Worm (Caenorhabditis elegans): ENCODE data around the gene F43G6.8.

F43G6.8 gene

ce11 chrII:11842766-11843165, 28.9 kb upstream of the F43G6.8 start:
- TF ChIP-seq ama-1 (optimal IDR thresholded peaks at IDR 0.05) = peak; percentile 33
- TF ChIP-seq lsy-12 (tag; optimal IDR thresholded peaks at IDR 0.05) = no peak

ce11 chrII:11842317-11842716, 28.4 kb upstream of the F43G6.8 start, which contains the start of gene T27D12.1:
Gene T27D12.1 (plus strand): TSS chrII:11842617.
- TF ChIP-seq nhr-43 (tag; optimal IDR thresholded peaks at IDR 0.05; ENCODE audit: poor library complexity, severe bottlenecking) = peak; percentile 9
- no peak for TF ChIP-seq jun-1 (tag; optimal IDR thresholded peaks at IDR 0.05)

- no peak for TF ChIP-seq ceh-82 (tag; optimal IDR thresholded peaks at IDR 0.05)
- TF ChIP-seq nhr-43 (tag; optimal IDR thresholded peaks at IDR 0.05; ENCODE audit: poor library complexity, severe bottlenecking) = peak; percentile 29
- TF ChIP-seq ama-1 (optimal IDR thresholded peaks at IDR 0.05) = no peak
- TF ChIP-seq snpc-4 (tag; optimal IDR thresholded peaks at IDR 0.05) = peak; percentile 67
- no peak for TF ChIP-seq ZK546.5 (tag; optimal IDR thresholded peaks at IDR 0.05)
- TF ChIP-seq ztf-11 (tag; optimal IDR thresholded peaks at IDR 0.05) = no peak
- TF ChIP-seq nhr-23 (tag; optimal IDR thresholded peaks at IDR 0.05) = peak; percentile 26
- peak; percentile 40 for TF ChIP-seq nhr-25 (tag; optimal IDR thresholded peaks at IDR 0.05)
Measured at ce11 chrII:11841653-11842052, 27.8 kb upstream of the F43G6.8 start.

ce11 chrII:11839116-11839515, 25.2 kb upstream of the F43G6.8 start:
- TF ChIP-seq unc-39 (tag; optimal IDR thresholded peaks at IDR 0.05) (no peak), nhr-25 (tag; optimal IDR thresholded peaks at IDR 0.05) (peak; percentile 4), nhr-43 (tag; optimal IDR thresholded peaks at IDR 0.05; ENCODE audit: poor library complexity, severe bottlenecking) (peak; percentile 17)

ce11 chrII:11838353-11838752, 24.5 kb upstream of the F43G6.8 start:
- TF ChIP-seq lin-15B (tag; optimal IDR thresholded peaks at IDR 0.05) (no peak), egl-27 (tag; optimal IDR thresholded peaks at IDR 0.05) (no peak), ceh-9 (tag; optimal IDR thresholded peaks at IDR 0.05) (no peak), nfya-1 (tag; optimal IDR thresholded peaks at IDR 0.05; ENCODE audit: insufficient read depth) (no peak), ztf-11 (tag; optimal IDR thresholded peaks at IDR 0.05) (no peak), R02D3.7 (tag; optimal IDR thresholded peaks at IDR 0.05) (no peak), daf-12 (tag; optimal IDR thresholded peaks at IDR 0.05) (no peak), nhr-11 (tag; optimal IDR thresholded peaks at IDR 0.05) (no peak), aly-2 (tag; optimal IDR thresholded peaks at IDR 0.05) (no peak), nhr-25 (tag; optimal IDR thresholded peaks at IDR 0.05) (peak; percentile 36), unc-62 (GFP tag; optimal IDR thresholded peaks at IDR 0.05) (no peak), nhr-28 (tag; optimal IDR thresholded peaks at IDR 0.05) (no peak), ama-1 (optimal IDR thresholded peaks at IDR 0.05) (no peak), nhr-76 (tag; optimal IDR thresholded peaks at IDR 0.05) (peak; percentile 30), ztf-4 (tag; optimal IDR thresholded peaks at IDR 0.05) (no peak), snpc-4 (tag; optimal IDR thresholded peaks at IDR 0.05) (no peak), ceh-16 (tag; optimal IDR thresholded peaks at IDR 0.05) (no peak), ceh-82 (tag; optimal IDR thresholded peaks at IDR 0.05) (no peak), lin-39 (tag; optimal IDR thresholded peaks at IDR 0.05) (no peak), sea-2 (GFP tag; optimal IDR thresholded peaks at IDR 0.05) (no peak), fos-1 (tag; optimal IDR thresholded peaks at IDR 0.05) (no peak), pha-4 (tag; optimal IDR thresholded peaks at IDR 0.05) (no peak), mml-1 (tag; optimal IDR thresholded peaks at IDR 0.05) (no peak), nhr-43 (tag; optimal IDR thresholded peaks at IDR 0.05; ENCODE audit: poor library complexity, severe bottlenecking) (peak; percentile 92), hmg-11 (tag; optimal IDR thresholded peaks at IDR 0.05) (no peak), nhr-23 (tag; optimal IDR thresholded peaks at IDR 0.05) (peak; percentile 39), tbx-2 (tag; optimal IDR thresholded peaks at IDR 0.05) (no peak), elt-3 (tag; optimal IDR thresholded peaks at IDR 0.05) (peak in 1 of 3 experiments; percentile 73), ceh-28 (tag; optimal IDR thresholded peaks at IDR 0.05) (no peak)
